Fruit fly (Drosophila melanogaster) whole organism, embryonic: ENCODE measurements around the gene Rexo5.
A peak's percentile ranks its signal among the peaks of the same experiment; 100 is the strongest.

Experiments used
- Awh ChIP-seq: fragments of 200-800 bp; sonication (Bioruptor generic); IDR thresholded peaks from 2 replicates; pipeline ENCODE4, ENCODE4 v1.3.6; 2022; ENCODE audit warnings: missing biosample characterization, missing genetic modification characterization
- B-H2 ChIP-seq: fragments of 200-800 bp; sonication (Bioruptor generic); optimal IDR thresholded peaks from 2 replicates; lab custom pipeline; 2018; ENCODE audit warnings: missing biosample characterization, mild to moderate bottlenecking, missing genetic modification characterization
- CG10274 ChIP-seq: fragments of 200-800 bp; sonication (Bioruptor generic); optimal IDR thresholded peaks from 3 replicates; lab custom pipeline; 2017; ENCODE audit warnings: missing biosample characterization, mild to moderate bottlenecking, missing genetic modification characterization
- CG10543 ChIP-seq: fragments of 200-800 bp; sonication (Bioruptor generic); optimal IDR thresholded peaks from 3 replicates; lab custom pipeline; 2017; ENCODE audit warnings: missing biosample characterization, mild to moderate bottlenecking, missing genetic modification characterization, moderate library complexity
- CG10565 ChIP-seq: fragments of 200-800 bp; sonication (Bioruptor generic); optimal IDR thresholded peaks from 3 replicates; lab custom pipeline; 2016; ENCODE audit warnings: missing biosample characterization, mild to moderate bottlenecking, missing genetic modification characterization
- CG12155 ChIP-seq: fragments of 200-800 bp; sonication (Bioruptor generic); optimal IDR thresholded peaks from 3 replicates; lab custom pipeline; 2016; ENCODE audit warnings: missing biosample characterization, missing genetic modification characterization
- CG15011 ChIP-seq: fragments of 200-800 bp; sonication (Bioruptor generic); optimal IDR thresholded peaks from 3 replicates; lab custom pipeline; 2018; ENCODE audit warnings: missing biosample characterization, mild to moderate bottlenecking, missing genetic modification characterization
- CG15514 ChIP-seq: fragments of 200-800 bp; sonication (Bioruptor generic); optimal IDR thresholded peaks from 3 replicates; lab custom pipeline; 2017; ENCODE audit warnings: missing biosample characterization, missing genetic modification characterization, mild to moderate bottlenecking, moderate library complexity, missing genetic modification reagents
- CG1647 ChIP-seq: fragments of 200-800 bp; sonication (Bioruptor generic); optimal IDR thresholded peaks from 3 replicates; lab custom pipeline; 2016; ENCODE audit warnings: missing biosample characterization, missing genetic modification characterization
- CG17612 ChIP-seq: fragments of 200-800 bp; sonication (Bioruptor generic); IDR thresholded peaks from 2 replicates; pipeline ENCODE4 v1.3.6; 2022; ENCODE audit warnings: missing biosample characterization, missing genetic modification characterization
- CG18262 ChIP-seq: fragments of 200-800 bp; optimal IDR thresholded peaks from 3 replicates; lab custom pipeline; 2019; ENCODE audit warnings: missing biosample characterization, mild to moderate bottlenecking, missing genetic modification characterization, moderate library complexity
- CG2199 ChIP-seq: fragments of 200-800 bp; sonication (Bioruptor generic); IDR thresholded peaks from 3 replicates; pipeline ENCODE4 v1.3.6; 2022; ENCODE audit warnings: missing biosample characterization, missing genetic modification characterization
- CG30020 ChIP-seq: fragments of 200-800 bp; optimal IDR thresholded peaks from 2 replicates; lab custom pipeline; 2019; ENCODE audit warnings: missing biosample characterization, mild to moderate bottlenecking, missing genetic modification characterization, moderate library complexity
- CG3163 ChIP-seq: fragments of 200-800 bp; sonication (Bioruptor generic); optimal IDR thresholded peaks from 3 replicates; lab custom pipeline; 2016; ENCODE audit warnings: missing biosample characterization, missing genetic modification characterization
- CG34224 ChIP-seq: fragments of 200-800 bp; sonication (Bioruptor generic); IDR thresholded peaks from 3 replicates; pipeline ENCODE4 v1.3.6; 2022; ENCODE audit warnings: missing biosample characterization, missing genetic modification characterization; ENCODE audit not compliant: partially characterized antibody
- CG6689 ChIP-seq: fragments of 200-800 bp; sonication (Bioruptor generic); IDR thresholded peaks from 2 replicates; pipeline ENCODE4 v1.3.6; 2022; ENCODE audit warnings: missing biosample characterization, missing genetic modification characterization
- CG7271 ChIP-seq: fragments of 200-800 bp; sonication (Bioruptor generic); optimal IDR thresholded peaks from 2 replicates; lab custom pipeline; 2018; ENCODE audit warnings: missing biosample characterization, mild to moderate bottlenecking, missing genetic modification characterization, moderate library complexity
- CG7556 ChIP-seq: fragments of 200-800 bp; sonication (Bioruptor generic); optimal IDR thresholded peaks from 2 replicates; lab custom pipeline; 2017; ENCODE audit warnings: missing biosample characterization, mild to moderate bottlenecking, missing genetic modification characterization
- CG7745 ChIP-seq: fragments of 200-800 bp; sonication (Bioruptor generic); optimal IDR thresholded peaks from 2 replicates; lab custom pipeline; 2018; ENCODE audit warnings: missing biosample characterization, mild to moderate bottlenecking, missing genetic modification characterization, moderate library complexity
- CG8765 ChIP-seq: fragments of 200-800 bp; sonication (Bioruptor generic); IDR thresholded peaks from 2 replicates; pipeline ENCODE4 v1.3.6; 2022; ENCODE audit warnings: missing biosample characterization, missing genetic modification characterization
- CG8924 ChIP-seq: fragments of 200-800 bp; optimal IDR thresholded peaks from 3 replicates; lab custom pipeline; 2019; ENCODE audit warnings: missing biosample characterization, mild to moderate bottlenecking, missing genetic modification characterization, moderate library complexity
- CG9876 ChIP-seq: fragments of 200-800 bp; sonication (Bioruptor generic); optimal IDR thresholded peaks from 2 replicates; lab custom pipeline; 2016; ENCODE audit warnings: missing biosample characterization, missing genetic modification characterization
- CG9932 ChIP-seq: fragments of 200-800 bp; sonication (Bioruptor generic); IDR thresholded peaks from 2 replicates; pipeline ENCODE4 v1.3.6; 2022; ENCODE audit warnings: missing biosample characterization, missing genetic modification characterization
- CkIIα-i1 ChIP-seq: fragments of 200-800 bp; sonication (Bioruptor generic); IDR thresholded peaks from 2 replicates; pipeline ENCODE4 v1.3.6; 2022; ENCODE audit warnings: missing biosample characterization, missing genetic modification characterization
- E2f1 ChIP-seq: fragments of 200-800 bp; sonication (Bioruptor generic); IDR thresholded peaks from 2 replicates; pipeline ENCODE4 v1.3.6; 2022; ENCODE audit warnings: missing biosample characterization, missing genetic modification characterization
- GATAe ChIP-seq: fragments of 200-800 bp; sonication (Bioruptor generic); conservative IDR thresholded peaks from 2 replicates; pipeline ENCODE4 v1.3.6; 2022; ENCODE audit warnings: missing biosample characterization, missing genetic modification characterization
- HLH3B ChIP-seq: fragments of 200-800 bp; sonication (Bioruptor generic); IDR thresholded peaks from 2 replicates; pipeline ENCODE4 v1.3.6; 2022; ENCODE audit warnings: missing biosample characterization, missing genetic modification characterization
- HLH54F ChIP-seq: fragments of 200-800 bp; sonication (Bioruptor generic); optimal IDR thresholded peaks from 3 replicates; lab custom pipeline; 2016; ENCODE audit warnings: missing biosample characterization, missing genetic modification characterization
- Hr51 ChIP-seq, 2 experiments: fragments of 200-800 bp; sonication (Bioruptor generic); optimal IDR thresholded peaks; 2 replicates in 1 of 2; 3 replicates in 1 of 2; lab custom pipeline; 2016 to 2018; ENCODE audit warnings: missing biosample characterization in 2 of 2, missing genetic modification characterization in 2 of 2, mild to moderate bottlenecking in 1 of 2, moderate library complexity in 1 of 2
- Nf-YA ChIP-seq: fragments of 200-800 bp; sonication (Bioruptor generic); IDR thresholded peaks from 2 replicates; pipeline ENCODE4 v1.3.6; 2022; ENCODE audit warnings: missing biosample characterization, missing genetic modification characterization
- Opbp ChIP-seq: fragments of 200-800 bp; sonication (Bioruptor generic); IDR thresholded peaks from 3 replicates; pipeline ENCODE4 v1.3.6; 2022; ENCODE audit warnings: missing biosample characterization, missing genetic modification characterization; ENCODE audit not compliant: partially characterized antibody
- Optix ChIP-seq: fragments of 200-800 bp; sonication (Bioruptor generic); IDR thresholded peaks from 3 replicates; pipeline ENCODE4 v1.3.6; 2022; ENCODE audit warnings: missing biosample characterization, missing genetic modification characterization
- Rfx ChIP-seq: fragments of 200-800 bp; sonication (Bioruptor generic); IDR thresholded peaks from 2 replicates; pipeline ENCODE4 v1.3.6; 2022; ENCODE audit warnings: missing biosample characterization, missing genetic modification characterization
- Trl ChIP-seq, 3 experiments: fragments of >200 bp in 2 of 3; fragments of 200-800 bp in 1 of 3; sonication (Bioruptor generic) in 1 of 3; optimal IDR thresholded peaks; 2 replicates in 1 of 3; 3 replicates in 2 of 3; lab custom pipeline; 2016 to 2017; ENCODE audit warnings: missing biosample characterization in 1 of 3, missing genetic modification characterization in 1 of 3
- ara ChIP-seq: fragments of 200-800 bp; sonication (Bioruptor generic); IDR thresholded peaks from 2 replicates; pipeline ENCODE4 v1.3.6; 2022; ENCODE audit warnings: missing biosample characterization, missing genetic modification characterization
- az2 ChIP-seq: fragments of 200-800 bp; sonication (Bioruptor generic); optimal IDR thresholded peaks from 3 replicates; lab custom pipeline; 2016; ENCODE audit warnings: missing biosample characterization, missing genetic modification characterization
- bab2 ChIP-seq: fragments of 200-800 bp; sonication (Bioruptor generic); optimal IDR thresholded peaks from 2 replicates; lab custom pipeline; 2016; ENCODE audit warnings: missing biosample characterization, missing genetic modification characterization
- corto ChIP-seq: fragments of 200-800 bp; sonication (Bioruptor generic); optimal IDR thresholded peaks from 2 replicates; lab custom pipeline; 2016; ENCODE audit warnings: missing biosample characterization, mild to moderate bottlenecking, missing genetic modification characterization, moderate library complexity
- en ChIP-seq: fragments of 200-800 bp; sonication (Bioruptor generic); optimal IDR thresholded peaks from 2 replicates; lab custom pipeline; 2016; ENCODE audit warnings: missing biosample characterization, missing genetic modification characterization
- exex ChIP-seq: fragments of 200-800 bp; sonication (Bioruptor generic); optimal IDR thresholded peaks from 4 replicates; lab custom pipeline; 2018; ENCODE audit warnings: missing biosample characterization, mild to moderate bottlenecking, missing genetic modification characterization, moderate library complexity
- fru ChIP-seq: fragments of >200 bp; optimal IDR thresholded peaks from 2 replicates; lab custom pipeline; 2017
- grau ChIP-seq: fragments of 200-800 bp; optimal IDR thresholded peaks from 3 replicates; lab custom pipeline; 2019; ENCODE audit warnings: missing biosample characterization, mild to moderate bottlenecking, missing genetic modification characterization, moderate library complexity
- her ChIP-seq: fragments of 200-800 bp; sonication (Bioruptor generic); optimal IDR thresholded peaks from 2 replicates; lab custom pipeline; 2016; ENCODE audit warnings: missing biosample characterization, missing genetic modification characterization
- ind ChIP-seq: fragments of 200-800 bp; sonication (Bioruptor generic); optimal IDR thresholded peaks from 3 replicates; lab custom pipeline; 2016; ENCODE audit warnings: missing biosample characterization, missing genetic modification characterization
- insv ChIP-seq, 2 experiments: fragments of 200-800 bp; sonication (Bioruptor generic); optimal IDR thresholded peaks; 3 replicates each; lab custom pipeline; 2016 to 2018; ENCODE audit warnings: missing biosample characterization in 2 of 2, missing genetic modification characterization in 2 of 2
- luna ChIP-seq: fragments of 200-800 bp; sonication (Bioruptor generic); optimal IDR thresholded peaks from 2 replicates; lab custom pipeline; 2016; ENCODE audit warnings: missing biosample characterization, missing genetic modification characterization
- pzg ChIP-seq: fragments of 200-800 bp; sonication (Bioruptor generic); optimal IDR thresholded peaks from 3 replicates; lab custom pipeline; 2018; ENCODE audit warnings: missing biosample characterization, mild to moderate bottlenecking, missing genetic modification characterization, moderate library complexity
- tio ChIP-seq: fragments of 200-800 bp; sonication (Bioruptor generic); optimal IDR thresholded peaks from 2 replicates; lab custom pipeline; 2017; ENCODE audit warnings: missing biosample characterization, missing genetic modification characterization, inconsistent platforms
- tll ChIP-seq, 2 experiments: fragments of 200-800 bp in 1 of 2; fragments of >200 bp in 1 of 2; sonication (Bioruptor generic) in 1 of 2; optimal IDR thresholded peaks; 2 replicates each; lab custom pipeline; 2017 to 2019; ENCODE audit warnings: missing biosample characterization in 2 of 2, missing genetic modification characterization in 2 of 2, mild to moderate bottlenecking in 1 of 2, moderate library complexity in 1 of 2
- trh ChIP-seq: fragments of 200-800 bp; sonication (Bioruptor generic); optimal IDR thresholded peaks from 2 replicates; lab custom pipeline; 2016; ENCODE audit warnings: missing biosample characterization, missing genetic modification characterization
- wek ChIP-seq: fragments of 200-800 bp; sonication (Bioruptor generic); optimal IDR thresholded peaks from 3 replicates; lab custom pipeline; 2018; ENCODE audit warnings: missing biosample characterization, mild to moderate bottlenecking, missing genetic modification characterization, moderate library complexity

Gene Rexo5

dm6 chr3L:6576709-6577108 is 26.8 kb upstream of the Rexo5 start (continued):
- TF ChIP-seq CG6689 (GFP tag; lab: Robert Waterston, UW) (peak; percentile 68), trh (GFP tag; lab: Kevin White, UChicago) (no peak), CG15011 (GFP tag; lab: Kevin White, UChicago) (peak; percentile 27), luna (GFP tag; lab: Kevin White, UChicago) (no peak), CG10274 (GFP tag; lab: Kevin White, UChicago) (peak; percentile 23), GATAe (GFP tag; lab: Robert Waterston, UW) (no peak), CG7745 (tag; lab: Kevin White, UChicago) (no peak), CG30020 (tag; lab: Kevin White, UChicago) (no peak), CG15514 (GFP tag; lab: Kevin White, UChicago) (peak; percentile 37), ara (peak; percentile 48; the same call in 1 of the 2 replicates), HLH3B (GFP tag; lab: Robert Waterston, UW) (peak; percentile 49; the same call in 1 of the 2 replicates), fru (lab: Kevin White, UChicago) (no peak), Awh (GFP tag; lab: Robert Waterston, UW) (peak; percentile 56), pzg (GFP tag; lab: Kevin White, UChicago) (no peak), CG12155 (GFP tag; lab: Kevin White, UChicago) (no peak), CG8924 (tag; lab: Kevin White, UChicago) (peak; percentile 59), Hr51 (GFP tag; optimal IDR thresholded peaks at IDR 0.05; lab: Kevin White, UChicago) (peak; percentile 37 to 85), CG10565 (GFP tag; lab: Kevin White, UChicago) (no peak), exex (tag; lab: Kevin White, UChicago) (no peak), CG8765 (GFP tag; lab: Robert Waterston, UW) (no peak), CG9932 (GFP tag; lab: Robert Waterston, UW) (peak; percentile 42; the same call in 1 of the 2 replicates), CG18262 (tag; lab: Kevin White, UChicago) (no peak), Opbp (no peak), grau (peak; percentile 68), E2f1 (GFP tag; lab: Robert Waterston, UW) (peak; percentile 62), HLH54F (no peak), CG3163 (GFP tag; lab: Kevin White, UChicago) (no peak), CG9876 (peak; percentile 34), CG2199 (GFP tag; lab: Robert Waterston, UW) (no peak), Trl (optimal IDR thresholded peaks at IDR 0.05; lab: Kevin White, UChicago) (no peak), Trl (GFP tag; optimal IDR thresholded peaks at IDR 0.05; lab: Kevin White, UChicago) (peak; percentile 5), en (GFP tag; lab: Kevin White, UChicago) (no peak), CG7556 (GFP tag; lab: Kevin White, UChicago) (no peak), ind (GFP tag; lab: Kevin White, UChicago) (peak; percentile 61), CG1647 (peak; percentile 29), CG17612 (GFP tag; lab: Robert Waterston, UW) (peak; percentile 46; the same call in 1 of the 2 replicates), CG7271 (no peak), bab2 (GFP tag; lab: Kevin White, UChicago) (peak; percentile 54), insv (GFP tag; optimal IDR thresholded peaks at IDR 0.05; lab: Kevin White, UChicago) (no peak), az2 (GFP tag; lab: Kevin White, UChicago) (peak; percentile 30), CG10543 (no peak), CkIIα-i1 (GFP tag; lab: Robert Waterston, UW) (0 out of 2 replicates have a peak, but pooled peaks have one; percentile 18), Nf-YA (GFP tag; lab: Robert Waterston, UW) (peak; percentile 66), corto (GFP tag; lab: Kevin White, UChicago) (no peak), wek (GFP tag; lab: Kevin White, UChicago) (no peak), B-H2 (no peak), tio (GFP tag; lab: Kevin White, UChicago) (peak; percentile 38), Rfx (peak; percentile 77), tll (GFP tag; optimal IDR thresholded peaks at IDR 0.05; lab: Kevin White, UChicago) (no peak), her (GFP tag; lab: Kevin White, UChicago) (peak; percentile 54), CG34224 (no peak), Optix (GFP tag; lab: Robert Waterston, UW) (peak; percentile 55; the same call in 1 of the 3 replicates)
